Worm (Caenorhabditis elegans) whole organism, dauer: ENCODE measurements around the gene C31E10.6.

Source experiments
- unc-62 ChIP-seq: sonication (generic microtip); optimal IDR thresholded peaks from 2 replicates; lab custom pipeline; 2017; ENCODE audit warnings: missing biosample characterization, missing genetic modification reagents, missing genetic modification characterization

The C31E10.6 gene

ce11 chrX:14028492-14028891 lies 32.4 kb downstream of the C31E10.6 start:
- no peak for TF ChIP-seq unc-62 (GFP tag; lab: Kevin White, UChicago)

ce11 chrX:14029392-14029791 lies 33.3 kb downstream of the C31E10.6 start:
- TF ChIP-seq unc-62 (GFP tag; lab: Kevin White, UChicago) = no peak

ce11 chrX:14029872-14030271 lies 33.7 kb downstream of the C31E10.6 start:
- no peak for TF ChIP-seq unc-62 (GFP tag; lab: Kevin White, UChicago)

ce11 chrX:14030524-14030923 lies 34.4 kb downstream of the C31E10.6 start:
- no peak for TF ChIP-seq unc-62 (GFP tag; lab: Kevin White, UChicago)

- no peak for TF ChIP-seq unc-62 (GFP tag; lab: Kevin White, UChicago)
These were observed 37.4 kb downstream of the C31E10.6 start, which contains the start of gene arrd-25 for ce11 chrX:14033494-14033893. Gene arrd-25 (plus strand): TSS chrX:14033794.

ce11 chrX:14039293-14039692 lies 43.2 kb downstream of the C31E10.6 start:
- TF ChIP-seq unc-62 (GFP tag; lab: Kevin White, UChicago) = no peak

ce11 chrX:14044362-14044761 lies 48.2 kb downstream of the C31E10.6 start:
- no peak for TF ChIP-seq unc-62 (GFP tag; lab: Kevin White, UChicago)

ce11 chrX:14047609-14048008 lies 51.5 kb downstream of the C31E10.6 start:
- no peak for TF ChIP-seq unc-62 (GFP tag; lab: Kevin White, UChicago)
